Worm (Caenorhabditis elegans): Measurements from ENCODE around the gene srh-201.

DNA sequence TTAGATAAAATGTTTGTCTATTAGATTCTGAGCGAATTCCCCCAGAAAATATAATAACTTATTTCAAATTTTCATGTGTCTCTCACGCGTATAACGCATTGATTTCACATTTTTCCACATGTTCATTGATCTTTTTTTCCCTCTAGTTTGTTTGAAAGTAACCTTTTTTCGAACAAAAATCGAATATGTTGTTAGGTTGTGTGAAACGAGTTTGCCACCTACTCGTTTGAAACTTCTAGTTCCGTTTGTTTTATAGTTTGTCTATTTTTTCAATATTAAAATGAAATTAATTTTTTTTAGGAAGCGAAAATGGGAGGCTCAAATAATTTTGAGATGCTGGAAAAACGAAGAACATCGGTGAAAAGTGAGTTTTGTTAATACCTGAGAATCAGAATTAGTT, 16.6 kb upstream of the srh-201 start, which contains the start of gene C25E10.5:
- TF ChIP-seq pha-4 (tag; optimal IDR thresholded peaks at IDR 0.05) (no peak), snpc-4 (tag; optimal IDR thresholded peaks at IDR 0.05) (no peak), lin-13 (tag; optimal IDR thresholded peaks at IDR 0.05) (no peak), mab-5 (tag; optimal IDR thresholded peaks at IDR 0.05) (no peak), nhr-28 (tag; optimal IDR thresholded peaks at IDR 0.05) (no peak), bed-3 (GFP tag; optimal IDR thresholded peaks at IDR 0.05) (no peak), nhr-12 (tag; optimal IDR thresholded peaks at IDR 0.05) (no peak), M03D4.4 (tag; optimal IDR thresholded peaks at IDR 0.05) (no peak), ztf-11 (tag; optimal IDR thresholded peaks at IDR 0.05) (no peak), nhr-237 (tag; optimal IDR thresholded peaks at IDR 0.05) (no peak), zip-8 (tag; optimal IDR thresholded peaks at IDR 0.05) (no peak), unc-39 (tag; optimal IDR thresholded peaks at IDR 0.05) (no peak), ham-2 (GFP tag; optimal IDR thresholded peaks at IDR 0.05) (no peak)
